Fruit fly (Drosophila melanogaster): ENCODE data around the gene Dad.

DNA sequence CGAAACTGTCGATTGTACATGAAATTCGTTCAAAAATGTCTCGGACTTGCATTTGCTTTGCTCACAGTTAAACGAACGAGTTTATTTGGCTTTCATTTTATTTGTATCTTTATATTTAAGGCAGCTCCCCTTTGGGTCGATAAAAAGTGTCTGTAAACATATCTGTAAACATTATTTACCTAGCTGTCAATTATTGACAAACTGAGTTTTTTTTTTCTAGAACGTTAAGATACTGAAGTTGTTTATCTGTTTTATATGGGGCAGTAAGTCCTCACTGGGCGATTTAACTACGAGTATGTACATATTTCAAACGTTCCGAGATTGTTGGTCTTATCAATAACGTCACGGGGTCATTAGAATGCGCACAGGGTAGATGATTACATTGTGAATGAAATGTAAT lies 61.9 kb downstream of the Dad start:
- TF ChIP-seq pan (optimal IDR thresholded peaks at IDR 0.05) = no peak
- TF ChIP-seq psq (optimal IDR thresholded peaks at IDR 0.05) = no peak
